Worm (Caenorhabditis elegans) whole organism, young adult: Measurements from ENCODE around the gene pgp-7.

Source experiments
- F22D6.2 ChIP-seq: sonication (generic microtip); optimal IDR thresholded peaks from 2 replicates; lab custom pipeline; 2016; ENCODE audit warnings: mild to moderate bottlenecking, missing genetic modification characterization, missing compliant biosample characterization
- F37B4.10 ChIP-seq: fragments of 200-800 bp; sonication (Bioruptor generic); IDR thresholded peaks from 2 replicates; pipeline ENCODE4 v1.3.6; 2022; ENCODE audit warnings: missing genetic modification characterization, missing compliant biosample characterization
- F39B2.1 ChIP-seq: fragments of 200-800 bp; sonication (Bioruptor generic); IDR thresholded peaks from 2 replicates; pipeline ENCODE4 v1.3.6; 2022; ENCODE audit warnings: missing genetic modification reagents, missing genetic modification characterization, missing compliant biosample characterization
- T07F8.4 ChIP-seq: sonication (generic microtip); optimal IDR thresholded peaks from 2 replicates; lab custom pipeline; 2016; ENCODE audit warnings: mild to moderate bottlenecking, missing genetic modification characterization, moderate library complexity, missing compliant biosample characterization
- T26A5.8 ChIP-seq: sonication (generic microtip); optimal IDR thresholded peaks from 2 replicates; lab custom pipeline; 2016; ENCODE audit warnings: missing genetic modification characterization, missing compliant biosample characterization
- aptf-2 ChIP-seq: fragments of 200-800 bp; sonication (Bioruptor generic); conservative IDR thresholded peaks from 2 replicates; pipeline ENCODE4 v1.3.6; 2022; ENCODE audit warnings: missing genetic modification reagents, missing genetic modification characterization, missing compliant biosample characterization
- aptf-3 ChIP-seq: fragments of 200-800 bp; sonication (Bioruptor generic); IDR thresholded peaks from 2 replicates; pipeline ENCODE4 v1.3.6; 2022; ENCODE audit warnings: missing genetic modification characterization, missing compliant biosample characterization
- atf-7 ChIP-seq: sonication (generic microtip); optimal IDR thresholded peaks from 2 replicates; lab custom pipeline; 2017; ENCODE audit warnings: mild to moderate bottlenecking, missing genetic modification characterization, missing compliant biosample characterization
- attf-5 ChIP-seq: fragments of 200-800 bp; sonication (Bioruptor generic); optimal IDR thresholded peaks from 2 replicates; lab custom pipeline; 2018; ENCODE audit warnings: mild to moderate bottlenecking, missing genetic modification characterization, missing compliant biosample characterization
- ccch-3 ChIP-seq: fragments of 200-800 bp; sonication (Bioruptor generic); optimal IDR thresholded peaks from 2 replicates; lab custom pipeline; 2018; ENCODE audit warnings: mild to moderate bottlenecking, missing genetic modification characterization, missing compliant biosample characterization
- ceh-100 ChIP-seq: fragments of 200-800 bp; sonication (Bioruptor generic); IDR thresholded peaks from 2 replicates; pipeline ENCODE4 v1.3.6; 2022; ENCODE audit warnings: missing genetic modification reagents, missing genetic modification characterization, missing compliant biosample characterization
- dpl-1 ChIP-seq: fragments of 150-350 bp; optimal IDR thresholded peaks from 2 replicates; lab custom pipeline; 2014; ENCODE audit warnings: missing biosample characterization, missing genetic modification reagents, missing genetic modification characterization
- egl-44 ChIP-seq: fragments of 200-800 bp; sonication (Bioruptor generic); IDR thresholded peaks from 2 replicates; pipeline ENCODE4 v1.3.6; 2022; ENCODE audit warnings: missing genetic modification reagents, missing genetic modification characterization, missing compliant biosample characterization
- ekl-4 ChIP-seq: fragments of 200-800 bp; sonication (Bioruptor generic); IDR thresholded peaks from 2 replicates; pipeline ENCODE4 v1.3.6; 2022; ENCODE audit warnings: missing genetic modification reagents, missing genetic modification characterization, missing compliant biosample characterization
- ets-4 ChIP-seq: fragments of 200-800 bp; sonication (Bioruptor generic); optimal IDR thresholded peaks from 2 replicates; lab custom pipeline; 2018; ENCODE audit warnings: mild to moderate bottlenecking, missing genetic modification characterization, missing compliant biosample characterization
- fkh-3 ChIP-seq: sonication (generic microtip); optimal IDR thresholded peaks from 2 replicates; lab custom pipeline; 2016; ENCODE audit warnings: mild to moderate bottlenecking, missing genetic modification characterization, missing compliant biosample characterization
- gei-17 ChIP-seq: fragments of 200-800 bp; sonication (Bioruptor generic); optimal IDR thresholded peaks from 2 replicates; lab custom pipeline; 2018; ENCODE audit warnings: mild to moderate bottlenecking, missing genetic modification characterization, missing compliant biosample characterization
- hmg-20 ChIP-seq: fragments of 200-800 bp; sonication (Bioruptor generic); IDR thresholded peaks from 2 replicates; pipeline ENCODE4 v1.3.6; 2022; ENCODE audit warnings: missing genetic modification reagents, missing genetic modification characterization, missing compliant biosample characterization
- lag-1 ChIP-seq: fragments of 200-800 bp; sonication (Bioruptor generic); IDR thresholded peaks from 2 replicates; pipeline ENCODE4 v1.3.6; 2022; ENCODE audit warnings: missing genetic modification reagents, missing genetic modification characterization, missing compliant biosample characterization
- lsl-1 ChIP-seq: fragments of 200-800 bp; sonication (Bioruptor generic); optimal IDR thresholded peaks from 2 replicates; lab custom pipeline; 2018; ENCODE audit warnings: mild to moderate bottlenecking, missing genetic modification characterization, moderate library complexity, missing compliant biosample characterization
- madf-10 ChIP-seq: sonication (generic microtip); optimal IDR thresholded peaks from 2 replicates; lab custom pipeline; 2016; ENCODE audit warnings: mild to moderate bottlenecking, missing genetic modification characterization, missing compliant biosample characterization
- mel-28 ChIP-seq: sonication (generic microtip); optimal IDR thresholded peaks from 2 replicates; lab custom pipeline; 2016; ENCODE audit warnings: borderline replicate concordance, mild to moderate bottlenecking, missing genetic modification characterization, missing compliant biosample characterization
- mes-4 ChIP-seq: sonication (generic microtip); optimal IDR thresholded peaks from 2 replicates; lab custom pipeline; 2016; ENCODE audit warnings: missing genotype, missing genetic modification characterization, missing compliant biosample characterization
- mxl-1 ChIP-seq: sonication (generic microtip); optimal IDR thresholded peaks from 2 replicates; lab custom pipeline; 2016; ENCODE audit warnings: missing genetic modification characterization, missing compliant biosample characterization
- nfya-2 ChIP-seq: fragments of 200-800 bp; sonication (Bioruptor generic); IDR thresholded peaks from 2 replicates; pipeline ENCODE4 v1.3.6; 2022; ENCODE audit warnings: missing genetic modification reagents, missing genetic modification characterization, missing compliant biosample characterization
- nhr-179 ChIP-seq: sonication (generic microtip); optimal IDR thresholded peaks from 2 replicates; lab custom pipeline; 2016; ENCODE audit warnings: mild to moderate bottlenecking, missing genetic modification characterization, missing compliant biosample characterization
- rcor-1 ChIP-seq: fragments of 200-800 bp; sonication (Bioruptor generic); IDR thresholded peaks from 2 replicates; pipeline ENCODE4 v1.3.6; 2022; ENCODE audit warnings: missing genetic modification reagents, missing genetic modification characterization, missing compliant biosample characterization
- sdz-38 ChIP-seq: sonication (generic microtip); optimal IDR thresholded peaks from 2 replicates; lab custom pipeline; 2016; ENCODE audit warnings: missing genotype, missing genetic modification characterization, missing compliant biosample characterization
- snpc-4 ChIP-seq, 5 experiments: fragments of 150-350 bp in 1 of 5; sonication (generic microtip) in 4 of 5; optimal IDR thresholded peaks; 2 replicates each; lab custom pipeline; 2014 to 2018; ENCODE audit warnings: missing genetic modification characterization in 5 of 5, missing biosample characterization in 3 of 5, antibody characterized with exemption in 2 of 5, mild to moderate bottlenecking in 2 of 5, missing compliant biosample characterization in 2 of 5, missing genotype in 2 of 5, moderate library complexity in 2 of 5, missing genetic modification reagents in 1 of 5
- xnd-1 ChIP-seq: sonication (generic microtip); optimal IDR thresholded peaks from 2 replicates; lab custom pipeline; 2016; ENCODE audit warnings: missing genotype, missing genetic modification reagents, missing genetic modification characterization, missing compliant biosample characterization
- ztf-3 ChIP-seq: fragments of 200-800 bp; sonication (Bioruptor generic); optimal IDR thresholded peaks from 2 replicates; lab custom pipeline; 2018; ENCODE audit warnings: mild to moderate bottlenecking, missing genetic modification characterization, missing compliant biosample characterization
- ztf-6 ChIP-seq: fragments of 200-800 bp; sonication (Bioruptor generic); IDR thresholded peaks from 2 replicates; pipeline ENCODE4 v1.3.6; 2022; ENCODE audit warnings: missing genetic modification reagents, missing genetic modification characterization, missing compliant biosample characterization

The pgp-7 gene

DNA sequence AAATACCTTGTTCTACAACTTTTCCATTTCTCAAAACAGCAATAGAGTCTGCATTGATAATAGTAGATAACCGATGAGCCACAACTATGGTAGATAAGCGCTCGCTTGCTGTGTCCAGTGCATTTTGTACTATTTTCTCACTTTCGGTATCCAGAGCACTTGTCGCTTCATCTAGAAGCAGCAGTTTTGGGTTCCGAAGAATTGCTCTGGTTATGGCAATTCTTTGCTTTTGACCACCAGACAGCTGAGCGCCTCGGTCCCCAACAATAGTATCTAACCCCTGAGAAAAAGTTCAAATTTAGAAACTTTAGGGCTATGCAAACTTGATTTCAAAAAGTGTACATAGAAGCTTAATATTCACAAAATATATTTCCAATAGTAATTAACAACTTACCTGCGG, 10.4 kb downstream of the pgp-7 start:
- TF ChIP-seq xnd-1 (tag; lab: Kevin White, UChicago) (no peak), ets-4 (no peak), nhr-179 (tag; lab: Kevin White, UChicago) (no peak), F39B2.1 (no peak), aptf-2 (GFP tag; lab: Robert Waterston, UW) (no peak), T07F8.4 (tag; lab: Kevin White, UChicago) (no peak), hmg-20 (GFP tag; lab: Robert Waterston, UW) (no peak), mel-28 (tag; lab: Kevin White, UChicago) (no peak), sdz-38 (tag; lab: Kevin White, UChicago) (no peak), egl-44 (GFP tag; lab: Robert Waterston, UW) (no peak), aptf-3 (GFP tag; lab: Robert Waterston, UW) (no peak), gei-17 (GFP tag; lab: Kevin White, UChicago) (no peak), ztf-6 (GFP tag; lab: Robert Waterston, UW) (no peak)

DNA sequence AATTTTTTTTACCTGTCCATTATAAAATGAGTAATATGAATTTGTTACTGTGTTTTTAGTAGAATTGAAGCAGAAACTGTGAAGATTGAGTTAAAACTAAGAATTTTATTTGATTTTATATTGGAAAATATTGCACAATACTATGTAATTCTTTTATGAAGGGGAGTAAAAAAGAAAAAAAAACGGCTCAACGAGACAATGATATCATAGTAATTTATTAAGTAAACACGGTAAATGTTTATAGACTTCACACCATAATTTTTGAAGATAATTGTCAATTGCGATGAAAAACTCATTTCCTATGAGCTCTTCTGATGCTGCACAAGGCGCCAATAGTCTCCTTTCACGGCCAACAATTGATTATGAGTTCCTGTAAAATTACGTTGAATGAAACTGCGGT, 10.8 kb downstream of the pgp-7 start, which contains the start of gene pgp-5:
pgp-5 (minus strand) TSS at position 87 of the 400 bp plus-strand sequence.
- no peak for TF ChIP-seq ekl-4
- no peak for TF ChIP-seq F22D6.2 (tag; lab: Kevin White, UChicago)

DNA sequence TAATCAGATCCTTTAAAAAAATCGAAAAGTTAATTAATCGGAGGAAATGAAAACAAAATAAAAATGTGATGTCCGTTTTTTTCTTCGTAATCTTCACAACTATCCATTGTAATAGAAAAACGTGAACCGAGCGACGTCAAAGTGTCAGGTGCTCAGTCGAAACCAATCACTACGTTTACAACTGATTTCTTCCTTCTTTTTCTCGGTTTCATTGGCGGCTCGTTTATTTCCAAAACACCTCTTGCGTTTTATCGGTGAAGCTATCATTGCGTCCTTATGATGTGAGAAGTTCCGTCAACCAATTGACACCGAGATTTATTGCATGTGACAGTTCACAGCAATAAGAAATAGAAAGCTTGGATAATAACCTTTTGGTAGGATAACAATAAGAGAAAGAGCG, 16.8 kb downstream of the pgp-7 start:
- no peak for TF ChIP-seq ccch-3 (GFP tag; lab: Kevin White, UChicago)
- TF ChIP-seq xnd-1 (tag; lab: Kevin White, UChicago), result no peak
- no peak for TF ChIP-seq nfya-2 (GFP tag; lab: Robert Waterston, UW)
- TF ChIP-seq snpc-4 (GFP tag; optimal IDR thresholded peaks at IDR 0.05; lab: Kevin White, UChicago), result no peak
- no peak for TF ChIP-seq snpc-4 (tag; optimal IDR thresholded peaks at IDR 0.05; lab: Kevin White, UChicago)
- TF ChIP-seq atf-7 (tag; lab: Kevin White, UChicago), result no peak
- TF ChIP-seq lsl-1, result no peak
- no peak for TF ChIP-seq ceh-100
- TF ChIP-seq F37B4.10 (GFP tag; lab: Robert Waterston, UW), result no peak
- TF ChIP-seq lag-1 (GFP tag; lab: Robert Waterston, UW), result no peak
- no peak for TF ChIP-seq mes-4 (tag; lab: Kevin White, UChicago)
- no peak for TF ChIP-seq dpl-1 (GFP tag; lab: Kevin White, UChicago)
- no peak for TF ChIP-seq madf-10 (tag; lab: Kevin White, UChicago)
- no peak for TF ChIP-seq ztf-3 (GFP tag; lab: Kevin White, UChicago)

DNA sequence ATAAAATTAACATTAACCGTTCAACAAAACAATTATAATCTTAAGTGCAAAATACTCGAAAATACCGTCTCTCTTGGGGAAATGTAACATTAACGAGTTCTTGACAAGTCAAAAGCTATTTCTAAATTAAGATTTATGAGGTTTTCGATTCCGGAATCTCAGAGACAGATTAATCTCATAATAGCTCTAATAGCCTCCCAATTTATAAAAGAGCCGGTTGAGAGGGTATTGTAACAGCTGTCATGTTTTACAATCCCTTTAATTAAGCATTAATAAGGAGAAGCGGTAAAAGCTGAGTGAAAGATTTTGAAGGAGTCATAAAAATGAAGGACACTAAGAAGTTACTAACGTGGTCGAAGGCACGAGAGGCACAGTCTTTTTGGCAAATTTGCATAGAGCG, 18.3 kb downstream of the pgp-7 start:
- no peak for TF ChIP-seq T26A5.8 (tag; lab: Kevin White, UChicago)
- no peak for TF ChIP-seq attf-5 (GFP tag; lab: Kevin White, UChicago)
- TF ChIP-seq lag-1 (GFP tag; lab: Robert Waterston, UW), result no peak
- no peak for TF ChIP-seq rcor-1 (GFP tag; lab: Robert Waterston, UW)
- no peak for TF ChIP-seq mxl-1

DNA sequence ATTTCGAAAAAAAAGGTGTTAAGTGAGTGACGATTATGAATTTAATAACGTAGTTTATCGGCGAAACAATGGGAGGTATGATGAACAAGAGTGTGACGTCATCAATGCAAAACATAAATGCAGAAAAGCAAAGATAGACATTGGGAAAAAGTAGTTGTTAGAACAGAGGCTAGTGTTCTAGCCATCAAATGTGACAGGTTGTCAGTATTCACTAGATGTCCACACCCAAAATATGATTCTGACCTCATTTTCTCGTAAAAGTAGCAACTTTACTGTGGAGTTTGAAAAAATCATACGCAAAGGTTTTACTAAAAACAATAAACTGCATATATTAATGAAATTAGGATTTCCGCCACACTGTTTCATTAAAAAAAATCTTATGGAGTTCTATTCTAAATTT, 18.8 kb downstream of the pgp-7 start:
- TF ChIP-seq fkh-3 (tag; lab: Kevin White, UChicago), result no peak
